Worm (Caenorhabditis elegans) whole organism, midembryonic: Measurements from ENCODE around the gene fbxa-82.

Experiments
- T22C8.4 ChIP-seq: fragments of 200-800 bp; sonication (Bioruptor generic); IDR thresholded peaks from 2 replicates; pipeline ENCODE4 v1.3.6; 2022; ENCODE audit warnings: missing genetic modification characterization, missing compliant biosample characterization
- cog-1 ChIP-seq: sonication (generic microtip); optimal IDR thresholded peaks from 2 replicates; lab custom pipeline; 2016; ENCODE audit warnings: missing genetic modification characterization, missing compliant biosample characterization
- flt-1 ChIP-seq: fragments of 200-800 bp; sonication (Bioruptor generic); IDR thresholded peaks from 2 replicates; pipeline ENCODE4 v1.3.6; 2022; ENCODE audit warnings: missing genetic modification characterization, missing compliant biosample characterization
- klf-2 ChIP-seq: fragments of 200-800 bp; sonication (Bioruptor generic); conservative IDR thresholded peaks from 2 replicates; pipeline ENCODE4 v1.3.6; 2022; ENCODE audit warnings: missing genetic modification reagents, missing genetic modification characterization, missing compliant biosample characterization
- med-1 ChIP-seq: sonication (generic microtip); optimal IDR thresholded peaks from 2 replicates; lab custom pipeline; 2017; ENCODE audit warnings: missing genetic modification characterization, mild to moderate bottlenecking, missing compliant biosample characterization, antibody characterized with exemption, missing genetic modification reagents; ENCODE audit not compliant: insufficient read depth
- ref-1 ChIP-seq: fragments of 200-800 bp; sonication (Bioruptor generic); conservative IDR thresholded peaks from 2 replicates; pipeline ENCODE4 v1.3.6; 2022; ENCODE audit warnings: missing genetic modification reagents, missing genetic modification characterization, missing compliant biosample characterization
- tab-1 ChIP-seq: fragments of 200-800 bp; sonication (Bioruptor generic); IDR thresholded peaks from 2 replicates; pipeline ENCODE4 v1.3.6; 2022; ENCODE audit warnings: missing genetic modification characterization, missing compliant biosample characterization
- ztf-23 ChIP-seq: fragments of 200-800 bp; sonication (Bioruptor generic); IDR thresholded peaks from 2 replicates; pipeline ENCODE4 v1.3.6; 2022; ENCODE audit warnings: missing genetic modification reagents, missing genetic modification characterization, missing compliant biosample characterization
- ztf-29 ChIP-seq: fragments of 200-800 bp; sonication (Bioruptor generic); IDR thresholded peaks from 2 replicates; pipeline ENCODE4 v1.3.6; 2022; ENCODE audit warnings: missing genetic modification reagents, missing genetic modification characterization, missing compliant biosample characterization

The fbxa-82 gene

ce11 chrV:15052368-15052767, at the start of gene fbxa-82, which contains the start of gene C25D7.5:
TSS of gene fbxa-82 (minus strand) at chrV:15052530.
TSS of gene C25D7.5 (plus strand) at chrV:15052650.
- no peak for TF ChIP-seq cog-1 (tag; lab: Kevin White, UChicago)
- no peak for TF ChIP-seq med-1
- TF ChIP-seq flt-1 (GFP tag; lab: Robert Waterston, UW), result no peak
- TF ChIP-seq ref-1 (GFP tag; lab: Robert Waterston, UW), result no peak
- TF ChIP-seq T22C8.4 (GFP tag; lab: Robert Waterston, UW), result no peak

- TF ChIP-seq flt-1 (GFP tag; lab: Robert Waterston, UW) (no peak), med-1 (no peak), ztf-23 (GFP tag; lab: Robert Waterston, UW) (no peak), ref-1 (GFP tag; lab: Robert Waterston, UW) (no peak), ztf-29 (GFP tag; lab: Robert Waterston, UW) (no peak), T22C8.4 (GFP tag; lab: Robert Waterston, UW) (no peak), klf-2 (no peak), tab-1 (no peak), cog-1 (tag; lab: Kevin White, UChicago) (no peak)
These were observed 47.1 kb upstream of the fbxa-82 start, which contains the start of gene C01G10.1 for ce11 chrV:15099447-15099846. TSS of gene C01G10.1 (plus strand) at chrV:15099747.

ce11 chrV:15094749-15095148, 42.4 kb upstream of the fbxa-82 start, which contains the start of gene srx-78:
TSS of gene srx-78 (plus strand) at chrV:15095049.
- TF ChIP-seq cog-1 (tag; lab: Kevin White, UChicago) (no peak), flt-1 (GFP tag; lab: Robert Waterston, UW) (no peak), klf-2 (no peak), med-1 (no peak), ztf-29 (GFP tag; lab: Robert Waterston, UW) (no peak), ref-1 (GFP tag; lab: Robert Waterston, UW) (no peak), ztf-23 (GFP tag; lab: Robert Waterston, UW) (no peak)

- TF ChIP-seq cog-1 (tag; lab: Kevin White, UChicago) (no peak), tab-1 (no peak), klf-2 (no peak)
These were observed 40.3 kb upstream of the fbxa-82 start, which contains the start of gene txt-12 for ce11 chrV:15092666-15093065. TSS of gene txt-12 (plus strand) at chrV:15092966.

- TF ChIP-seq klf-2, result no peak
- TF ChIP-seq tab-1, result no peak
- TF ChIP-seq cog-1 (tag; lab: Kevin White, UChicago), result no peak
- TF ChIP-seq flt-1 (GFP tag; lab: Robert Waterston, UW), result no peak
- TF ChIP-seq T22C8.4 (GFP tag; lab: Robert Waterston, UW), result no peak
- no peak for TF ChIP-seq med-1
- no peak for TF ChIP-seq ref-1 (GFP tag; lab: Robert Waterston, UW)
- TF ChIP-seq ztf-23 (GFP tag; lab: Robert Waterston, UW), result no peak
These were observed 38.1 kb upstream of the fbxa-82 start, which contains the start of gene C01G10.17 for ce11 chrV:15090457-15090856. TSS of gene C01G10.17 (plus strand) at chrV:15090757.

- no peak for TF ChIP-seq klf-2
- TF ChIP-seq cog-1 (tag; lab: Kevin White, UChicago), result no peak
- no peak for TF ChIP-seq ztf-23 (GFP tag; lab: Robert Waterston, UW)
- TF ChIP-seq med-1, result no peak
- TF ChIP-seq ref-1 (GFP tag; lab: Robert Waterston, UW), result no peak
- TF ChIP-seq T22C8.4 (GFP tag; lab: Robert Waterston, UW), result no peak
- no peak for TF ChIP-seq flt-1 (GFP tag; lab: Robert Waterston, UW)
- TF ChIP-seq tab-1, result no peak
- TF ChIP-seq ztf-29 (GFP tag; lab: Robert Waterston, UW), result no peak
These were observed 37.1 kb upstream of the fbxa-82 start, which contains the start of the genes C01G10.5 and C01G10.4 for ce11 chrV:15089438-15089837. TSS of gene C01G10.5 (minus strand) at chrV:15089538. TSS of gene C01G10.4 (plus strand) at chrV:15089740.

- TF ChIP-seq med-1 (no peak), flt-1 (GFP tag; lab: Robert Waterston, UW) (no peak), klf-2 (no peak), tab-1 (no peak)
These were observed 36.3 kb upstream of the fbxa-82 start, which contains the start of gene C01G10.18 for ce11 chrV:15088613-15089012. TSS of gene C01G10.18 (minus strand) at chrV:15088713.

ce11 chrV:15087207-15087706, 34.9 kb upstream of the fbxa-82 start, which contains the start of the genes C01G10.15 and C01G10.6:
TSS of gene C01G10.15 (minus strand) at chrV:15087307.
TSS of gene C01G10.6 (plus strand) at chrV:15087656.
- TF ChIP-seq flt-1 (GFP tag; lab: Robert Waterston, UW) (no peak), klf-2 (no peak), ref-1 (GFP tag; lab: Robert Waterston, UW) (no peak)

ce11 chrV:15085335-15085800, 33.0 kb upstream of the fbxa-82 start, which contains the start of the genes ahsa-1 and C01G10.7:
TSS of gene ahsa-1 (minus strand) at chrV:15085385.
TSS of gene C01G10.7 (plus strand) at chrV:15085747.
- TF ChIP-seq tab-1 (no peak), ztf-29 (GFP tag; lab: Robert Waterston, UW) (no peak), T22C8.4 (GFP tag; lab: Robert Waterston, UW) (no peak), klf-2 (no peak), cog-1 (tag; lab: Kevin White, UChicago) (peak; percentile 83), ztf-23 (GFP tag; lab: Robert Waterston, UW) (peak; percentile 89), med-1 (no peak), flt-1 (GFP tag; lab: Robert Waterston, UW) (peak; percentile 77), ref-1 (GFP tag; lab: Robert Waterston, UW) (no peak)

- TF ChIP-seq tab-1 (no peak), T22C8.4 (GFP tag; lab: Robert Waterston, UW) (no peak), klf-2 (no peak), ztf-29 (GFP tag; lab: Robert Waterston, UW) (no peak), med-1 (no peak), flt-1 (GFP tag; lab: Robert Waterston, UW) (no peak), ztf-23 (GFP tag; lab: Robert Waterston, UW) (no peak), ref-1 (GFP tag; lab: Robert Waterston, UW) (no peak), cog-1 (tag; lab: Kevin White, UChicago) (no peak)
These were observed 31.3 kb upstream of the fbxa-82 start for ce11 chrV:15083659-15084058.
